Worm (Caenorhabditis elegans): ENCODE data around the gene cdf-1.

cdf-1 gene

DNA sequence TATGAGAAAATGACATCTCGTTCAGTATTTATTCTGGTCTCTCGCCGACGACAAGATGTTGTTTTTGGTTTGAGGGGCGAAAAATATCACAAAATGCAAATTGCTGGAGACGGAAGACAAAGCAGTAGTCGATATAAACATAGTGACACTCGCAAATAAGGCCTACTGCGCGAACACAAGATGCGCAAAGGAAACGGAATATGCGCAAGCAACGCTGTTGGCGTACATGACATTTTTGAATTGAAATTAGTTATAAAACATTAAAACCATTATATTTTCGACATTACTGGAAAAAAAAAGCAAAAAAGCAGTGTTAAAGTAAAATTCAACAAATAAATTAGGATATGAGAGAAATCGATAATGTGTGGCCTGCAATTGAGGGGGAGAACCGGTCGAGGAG lies at the start of gene cdf-1:
TSS of gene cdf-1 (minus strand) at position 136 of the 400 bp plus-strand sequence.
- TF ChIP-seq zag-1 (tag; optimal IDR thresholded peaks at IDR 0.05): no peak
- TF ChIP-seq F37D6.2 (tag; optimal IDR thresholded peaks at IDR 0.05): no peak
- TF ChIP-seq attf-4 (tag; optimal IDR thresholded peaks at IDR 0.05): no peak
- TF ChIP-seq snpc-1.2 (GFP tag; IDR thresholded peaks at IDR 0.05): no peak
- TF ChIP-seq mep-1 (tag; optimal IDR thresholded peaks at IDR 0.05): peak; percentile 5
- no peak for TF ChIP-seq F49E8.2 (tag; optimal IDR thresholded peaks at IDR 0.05; ENCODE audit: borderline replicate concordance)
- TF ChIP-seq rbr-2 (tag; optimal IDR thresholded peaks at IDR 0.05): peak; percentile 18
- no peak for TF ChIP-seq R02D3.7 (tag; optimal IDR thresholded peaks at IDR 0.05)
- 0 out of 2 replicates have a peak, but pooled peaks have one; percentile 28 for TF ChIP-seq hmg-1.1 (GFP tag; IDR thresholded peaks at IDR 0.05)
- TF ChIP-seq nhr-111 (GFP tag; optimal IDR thresholded peaks at IDR 0.05): no peak
- peak; percentile 48 for TF ChIP-seq mes-2 (tag; optimal IDR thresholded peaks at IDR 0.05; ENCODE audit: poor library complexity, severe bottlenecking)
- TF ChIP-seq ceh-28 (tag; optimal IDR thresholded peaks at IDR 0.05): peak; percentile 9
- TF ChIP-seq ZK546.5 (tag; optimal IDR thresholded peaks at IDR 0.05): no peak
- TF ChIP-seq dpl-1 (GFP tag; optimal IDR thresholded peaks at IDR 0.05): peak; percentile 13
- TF ChIP-seq lin-13 (GFP tag; optimal IDR thresholded peaks at IDR 0.05): no peak
- no peak for TF ChIP-seq sdz-12 (GFP tag; optimal IDR thresholded peaks at IDR 0.05)
- no peak for TF ChIP-seq T20F7.1 (GFP tag; optimal IDR thresholded peaks at IDR 0.05)
- TF ChIP-seq lsy-2 (tag; optimal IDR thresholded peaks at IDR 0.05): peak in 1 of 2 experiments; percentile 32
- no peak for TF ChIP-seq tra-1 (GFP tag; IDR thresholded peaks at IDR 0.05)
- TF ChIP-seq T26A8.4 (GFP tag; IDR thresholded peaks at IDR 0.05): no peak
- no peak for TF ChIP-seq zip-2 (tag; optimal IDR thresholded peaks at IDR 0.05)
- TF ChIP-seq hif-1 (tag; optimal IDR thresholded peaks at IDR 0.05): no peak
- no peak for TF ChIP-seq saeg-2 (GFP tag; IDR thresholded peaks at IDR 0.05)
- TF ChIP-seq aha-1 (tag): peak; percentile 40

DNA sequence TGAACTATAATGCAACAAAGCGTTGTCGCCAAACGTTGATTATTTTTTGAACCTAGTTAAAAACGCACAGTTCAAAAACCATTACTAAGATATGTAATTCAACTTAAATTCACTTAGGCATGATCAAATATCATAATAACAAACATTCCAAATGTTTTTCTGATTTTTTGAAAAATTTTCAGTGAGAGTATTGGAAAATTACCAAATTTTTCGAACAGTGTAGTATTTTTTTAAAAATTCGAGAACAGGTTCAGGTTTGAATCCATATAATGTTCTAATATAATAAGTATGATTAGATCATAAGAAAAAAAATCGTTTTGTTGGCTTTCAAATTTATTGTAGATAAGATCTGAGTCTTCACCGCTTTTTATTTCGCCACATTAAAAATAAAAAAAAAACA lies 48.7 kb upstream of the cdf-1 start:
- peak; percentile 97 for TF ChIP-seq aha-1 (tag)
- no peak for TF ChIP-seq ZK337.2 (GFP tag; IDR thresholded peaks at IDR 0.05)
- TF ChIP-seq lin-29 (GFP tag; IDR thresholded peaks at IDR 0.05): no peak
- TF ChIP-seq mxl-3 (GFP tag; optimal IDR thresholded peaks at IDR 0.05): no peak
- no peak for TF ChIP-seq lin-39 (tag; optimal IDR thresholded peaks at IDR 0.05)

DNA sequence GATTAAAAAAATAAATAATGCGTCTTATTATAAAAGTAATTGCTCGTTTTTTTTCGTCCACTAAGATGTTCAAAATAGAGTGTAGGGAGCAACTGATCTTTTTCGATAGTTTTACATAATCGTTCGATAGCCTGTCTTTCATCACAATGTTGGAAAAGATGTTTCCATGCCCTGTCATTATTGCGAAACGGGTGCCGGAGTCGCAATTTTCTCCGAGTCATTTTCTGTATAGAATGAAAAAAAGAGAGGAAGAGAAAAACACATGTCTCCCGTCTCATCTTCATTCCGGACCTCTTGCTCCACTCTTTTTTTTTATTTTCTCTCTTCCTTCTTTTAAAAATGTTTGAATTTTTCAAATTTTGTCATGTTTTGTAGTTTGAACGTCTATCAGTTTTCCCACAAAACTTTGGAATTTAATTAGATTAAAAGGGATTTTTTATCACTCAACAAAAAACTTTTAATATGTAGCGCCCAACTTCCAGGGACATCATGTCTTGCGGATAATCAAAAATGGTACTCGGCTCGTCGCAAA lies 47.9 kb upstream of the cdf-1 start, which contains the start of gene svh-2:
TSS of gene svh-2 (plus strand) at position 482 of the 532 bp plus-strand sequence.
- peak; percentile 44 for TF ChIP-seq aha-1 (tag)
- no peak for TF ChIP-seq lin-29 (GFP tag; IDR thresholded peaks at IDR 0.05)
- TF ChIP-seq hlh-30 (tag; optimal IDR thresholded peaks at IDR 0.05; ENCODE audit: insufficient read depth): peak; percentile 1
- TF ChIP-seq pqm-1 (tag; optimal IDR thresholded peaks at IDR 0.05): no peak
- TF ChIP-seq fkh-10 (GFP tag; optimal IDR thresholded peaks at IDR 0.05): no peak
- TF ChIP-seq unc-62 (GFP tag; optimal IDR thresholded peaks at IDR 0.05 in 1 of 2): peak in 1 of 2 experiments; percentile 98
- TF ChIP-seq unc-62 (tag; optimal IDR thresholded peaks at IDR 0.05): no peak

DNA sequence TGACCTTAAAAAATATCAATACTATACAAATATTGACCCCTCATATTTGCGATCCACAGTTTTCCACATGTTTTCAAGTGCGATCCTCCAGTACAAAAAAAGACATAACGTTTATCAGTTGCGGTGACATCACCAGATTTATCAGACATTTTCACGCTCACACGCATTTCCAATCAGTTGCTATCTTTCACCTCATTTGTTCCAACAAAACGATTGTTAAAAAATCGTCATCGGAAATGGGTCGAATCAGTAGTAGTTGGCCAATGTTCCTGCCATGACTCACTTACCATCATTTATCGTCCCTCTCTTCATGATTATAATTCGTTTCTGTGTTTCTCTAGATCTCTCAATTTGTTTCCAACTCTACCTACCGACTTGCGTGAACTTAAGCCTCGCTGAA lies 46.7 kb upstream of the cdf-1 start:
- peak; percentile 59 for TF ChIP-seq hlh-11 (tag; optimal IDR thresholded peaks at IDR 0.05)
- no peak for TF ChIP-seq tra-1 (GFP tag; IDR thresholded peaks at IDR 0.05)
- TF ChIP-seq nhr-28 (tag; optimal IDR thresholded peaks at IDR 0.05): peak; percentile 72
- TF ChIP-seq lsy-2 (tag; optimal IDR thresholded peaks at IDR 0.05): peak in 1 of 2 experiments; percentile 4
- TF ChIP-seq dve-1 (tag; optimal IDR thresholded peaks at IDR 0.05; ENCODE audit: insufficient read depth): peak; percentile 44
- peak; percentile 85 for TF ChIP-seq pqm-1 (tag; optimal IDR thresholded peaks at IDR 0.05)
- TF ChIP-seq Y5F2A.4 (GFP tag; optimal IDR thresholded peaks at IDR 0.05): no peak
- peak; percentile 60 for TF ChIP-seq dmd-6 (GFP tag; IDR thresholded peaks at IDR 0.05)
- peak; percentile 17 for TF ChIP-seq mes-2 (tag; optimal IDR thresholded peaks at IDR 0.05; ENCODE audit: poor library complexity, severe bottlenecking)
- no peak for TF ChIP-seq ZK337.2 (GFP tag; IDR thresholded peaks at IDR 0.05)
- TF ChIP-seq ceh-28 (tag; optimal IDR thresholded peaks at IDR 0.05): no peak
- TF ChIP-seq hlh-30 (tag; optimal IDR thresholded peaks at IDR 0.05; ENCODE audit: insufficient read depth): peak; percentile 17
- TF ChIP-seq daf-16 (GFP tag; optimal IDR thresholded peaks at IDR 0.05): no peak
- TF ChIP-seq daf-16 (tag; optimal IDR thresholded peaks at IDR 0.05): peak; percentile 61
- TF ChIP-seq fos-1 (tag; optimal IDR thresholded peaks at IDR 0.05): no peak
- TF ChIP-seq mxl-3 (GFP tag; optimal IDR thresholded peaks at IDR 0.05): peak; percentile 36

Measured in whole organism, L4 larva.